Fruit fly (Drosophila melanogaster) whole organism, embryonic: ENCODE data around the gene CG3040.
A peak's percentile ranks its signal among the peaks of the same experiment; 100 is the strongest.

Source experiments
- ATbp ChIP-seq: fragments of 200-800 bp; sonication (Bioruptor generic); optimal IDR thresholded peaks from 2 replicates; lab custom pipeline; 2017; ENCODE audit warnings: missing biosample characterization, mild to moderate bottlenecking, missing genetic modification characterization, missing genetic modification reagents
- Abd-B ChIP-seq: fragments of 200-800 bp; sonication (Bioruptor generic); optimal IDR thresholded peaks from 2 replicates; lab custom pipeline; 2018; ENCODE audit warnings: missing biosample characterization, mild to moderate bottlenecking, missing genetic modification characterization, moderate library complexity
- Bdp1 ChIP-seq: fragments of 200-800 bp; sonication (Bioruptor generic); optimal IDR thresholded peaks from 3 replicates; lab custom pipeline; 2016; ENCODE audit warnings: missing biosample characterization, missing genetic modification characterization
- CG10431 ChIP-seq: fragments of 200-800 bp; sonication (Bioruptor generic); optimal IDR thresholded peaks from 3 replicates; lab custom pipeline; 2018; ENCODE audit warnings: missing biosample characterization, mild to moderate bottlenecking, missing genetic modification characterization
- CG12659 ChIP-seq: fragments of 200-800 bp; sonication (Bioruptor generic); optimal IDR thresholded peaks from 3 replicates; lab custom pipeline; 2017; ENCODE audit warnings: mild to moderate bottlenecking, missing biosample characterization, missing genetic modification reagents, missing genetic modification characterization
- CG14014 ChIP-seq: fragments of 200-800 bp; sonication (Bioruptor generic); IDR thresholded peaks from 2 replicates; pipeline ENCODE4 v1.3.6; 2022; ENCODE audit warnings: missing biosample characterization, missing genetic modification characterization
- CG14710 ChIP-seq: fragments of 200-800 bp; sonication (Bioruptor generic); optimal IDR thresholded peaks from 3 replicates; lab custom pipeline; 2019; ENCODE audit warnings: missing biosample characterization, mild to moderate bottlenecking, missing genetic modification characterization, moderate library complexity
- CG15696 ChIP-seq: fragments of 200-800 bp; sonication (Bioruptor generic); optimal IDR thresholded peaks from 2 replicates; lab custom pipeline; 2019; ENCODE audit warnings: missing biosample characterization, mild to moderate bottlenecking, missing genetic modification characterization, moderate library complexity
- CG17361 ChIP-seq: fragments of 200-800 bp; sonication (Bioruptor generic); IDR thresholded peaks from 3 replicates; pipeline ENCODE4 v1.3.6; 2022; ENCODE audit warnings: missing biosample characterization, missing genetic modification characterization
- CG1792 ChIP-seq: fragments of 200-800 bp; sonication (Bioruptor generic); optimal IDR thresholded peaks from 2 replicates; lab custom pipeline; 2016; ENCODE audit warnings: missing biosample characterization, missing genetic modification characterization
- CG1832 ChIP-seq: fragments of 200-800 bp; sonication (Bioruptor generic); optimal IDR thresholded peaks from 2 replicates; lab custom pipeline; 2017; ENCODE audit warnings: missing biosample characterization, mild to moderate bottlenecking, missing genetic modification characterization, inconsistent platforms
- CG18476 ChIP-seq: fragments of 200-800 bp; sonication (Bioruptor generic); optimal IDR thresholded peaks from 2 replicates; lab custom pipeline; 2016; ENCODE audit warnings: missing biosample characterization, mild to moderate bottlenecking, missing genetic modification characterization
- CG18599 ChIP-seq: fragments of 200-800 bp; sonication (Bioruptor generic); optimal IDR thresholded peaks from 3 replicates; lab custom pipeline; 2017; ENCODE audit warnings: missing biosample characterization, missing genetic modification characterization, mild to moderate bottlenecking, moderate library complexity, missing genetic modification reagents
- CG31441 ChIP-seq: fragments of 200-800 bp; sonication (Bioruptor generic); IDR thresholded peaks from 2 replicates; pipeline ENCODE4 v1.3.6; 2022; ENCODE audit warnings: missing biosample characterization, missing genetic modification characterization
- CG3407 ChIP-seq: fragments of 200-800 bp; sonication (Bioruptor generic); optimal IDR thresholded peaks from 2 replicates; lab custom pipeline; 2018; ENCODE audit warnings: missing biosample characterization, mild to moderate bottlenecking, missing genetic modification characterization
- CG6854 ChIP-seq: fragments of 200-800 bp; sonication (Bioruptor generic); optimal IDR thresholded peaks from 3 replicates; lab custom pipeline; 2017; ENCODE audit warnings: missing biosample characterization, mild to moderate bottlenecking, missing genetic modification characterization
- CG7745 ChIP-seq: fragments of 200-800 bp; sonication (Bioruptor generic); optimal IDR thresholded peaks from 2 replicates; lab custom pipeline; 2018; ENCODE audit warnings: missing biosample characterization, mild to moderate bottlenecking, missing genetic modification characterization, moderate library complexity
- Doc2 ChIP-seq: fragments of 200-800 bp; sonication (Bioruptor generic); IDR thresholded peaks from 2 replicates; pipeline ENCODE4 v1.3.6; 2022; ENCODE audit warnings: missing biosample characterization, missing genetic modification characterization
- Drgx ChIP-seq: fragments of 200-800 bp; sonication (Bioruptor generic); IDR thresholded peaks from 2 replicates; pipeline ENCODE4 v1.3.6; 2022; ENCODE audit warnings: missing biosample characterization, missing genetic modification characterization
- Elba2 ChIP-seq: fragments of 200-800 bp; sonication (Bioruptor generic); optimal IDR thresholded peaks from 3 replicates; lab custom pipeline; 2016; ENCODE audit warnings: missing biosample characterization, missing genetic modification characterization
- Ets97D ChIP-seq: fragments of 200-800 bp; sonication (Bioruptor generic); optimal IDR thresholded peaks from 3 replicates; lab custom pipeline; 2016; ENCODE audit warnings: missing biosample characterization, missing genetic modification characterization
- H15 ChIP-seq: fragments of 200-800 bp; sonication (Bioruptor generic); IDR thresholded peaks from 3 replicates; pipeline ENCODE4 v1.3.6; 2022; ENCODE audit warnings: missing biosample characterization, missing genetic modification characterization
- Hmx ChIP-seq: fragments of 200-800 bp; sonication (Bioruptor generic); optimal IDR thresholded peaks from 2 replicates; lab custom pipeline; 2016; ENCODE audit warnings: missing biosample characterization, missing genetic modification characterization
- Hr78 ChIP-seq, 2 experiments: fragments of 200-800 bp in 1 of 2; fragments of >200 bp in 1 of 2; sonication (Bioruptor generic) in 1 of 2; optimal IDR thresholded peaks; 2 replicates each; lab custom pipeline; 2017 to 2019; ENCODE audit warnings: missing biosample characterization in 2 of 2, missing genetic modification characterization in 2 of 2, mild to moderate bottlenecking in 1 of 2, moderate library complexity in 1 of 2
- Hsf ChIP-seq: fragments of 200-800 bp; sonication (Bioruptor generic); optimal IDR thresholded peaks from 3 replicates; lab custom pipeline; 2016; ENCODE audit warnings: missing biosample characterization, missing genetic modification characterization
- MESR4 ChIP-seq: fragments of 200-800 bp; sonication (Bioruptor generic); optimal IDR thresholded peaks from 2 replicates; lab custom pipeline; 2018; ENCODE audit warnings: missing biosample characterization, mild to moderate bottlenecking, missing genetic modification characterization, moderate library complexity
- Max ChIP-seq: fragments of 200-800 bp; sonication (Bioruptor generic); optimal IDR thresholded peaks from 2 replicates; lab custom pipeline; 2016; ENCODE audit warnings: missing biosample characterization, mild to moderate bottlenecking, missing genetic modification characterization
- Scr ChIP-seq: fragments of 200-800 bp; sonication (Bioruptor generic); IDR thresholded peaks from 2 replicates; pipeline ENCODE4 v1.3.6; 2022; ENCODE audit warnings: missing biosample characterization, missing genetic modification characterization; ENCODE audit not compliant: partially characterized antibody
- Sry-β ChIP-seq: fragments of 200-800 bp; sonication (Bioruptor generic); optimal IDR thresholded peaks from 2 replicates; lab custom pipeline; 2018; ENCODE audit warnings: missing biosample characterization, mild to moderate bottlenecking, missing genetic modification characterization, moderate library complexity
- al ChIP-seq: fragments of 200-800 bp; sonication (Bioruptor generic); IDR thresholded peaks from 2 replicates; pipeline ENCODE4 v1.3.6; 2022; ENCODE audit warnings: missing biosample characterization, missing genetic modification characterization
- ase ChIP-seq: fragments of 200-800 bp; sonication (Bioruptor generic); IDR thresholded peaks from 3 replicates; pipeline ENCODE4 v1.3.6; 2022; ENCODE audit warnings: missing biosample characterization, missing genetic modification characterization
- bbx ChIP-seq: fragments of 200-800 bp; sonication (Bioruptor generic); IDR thresholded peaks from 2 replicates; pipeline ENCODE4 v1.3.6; 2022; ENCODE audit warnings: missing biosample characterization, missing genetic modification characterization; ENCODE audit not compliant: partially characterized antibody
- bsh ChIP-seq, 2 experiments: fragments of 200-800 bp; sonication (Bioruptor generic); optimal IDR thresholded peaks; 2 replicates each; lab custom pipeline; 2017 to 2018; ENCODE audit warnings: mild to moderate bottlenecking in 2 of 2, missing biosample characterization in 2 of 2, missing genetic modification characterization in 2 of 2, moderate library complexity in 1 of 2
- cwo ChIP-seq: fragments of 200-800 bp; sonication (Bioruptor generic); optimal IDR thresholded peaks from 3 replicates; lab custom pipeline; 2017; ENCODE audit warnings: missing biosample characterization, missing genetic modification characterization, mild to moderate bottlenecking, moderate library complexity, missing genetic modification reagents
- gt ChIP-seq: fragments of 200-800 bp; sonication (Bioruptor generic); IDR thresholded peaks from 2 replicates; pipeline ENCODE4 v1.3.6; 2022; ENCODE audit warnings: missing biosample characterization, missing genetic modification characterization
- her ChIP-seq: fragments of 200-800 bp; sonication (Bioruptor generic); optimal IDR thresholded peaks from 2 replicates; lab custom pipeline; 2016; ENCODE audit warnings: missing biosample characterization, missing genetic modification characterization
- maf-S ChIP-seq: fragments of 200-800 bp; sonication (Bioruptor generic); optimal IDR thresholded peaks from 2 replicates; lab custom pipeline; 2016; ENCODE audit warnings: missing biosample characterization, missing genetic modification characterization
- nerfin-2 ChIP-seq: fragments of 200-800 bp; sonication (Bioruptor generic); IDR thresholded peaks from 2 replicates; pipeline ENCODE4 v1.3.6; 2022; ENCODE audit warnings: missing biosample characterization, missing genetic modification characterization; ENCODE audit not compliant: partially characterized antibody
- nmo ChIP-seq: fragments of 200-800 bp; sonication (Bioruptor generic); optimal IDR thresholded peaks from 2 replicates; lab custom pipeline; 2018; ENCODE audit warnings: missing biosample characterization, mild to moderate bottlenecking, missing genetic modification characterization, moderate library complexity
- pb ChIP-seq: fragments of 200-800 bp; sonication (Bioruptor generic); optimal IDR thresholded peaks from 3 replicates; lab custom pipeline; 2016; ENCODE audit warnings: missing biosample characterization, missing genetic modification characterization
- pita ChIP-seq: fragments of 200-800 bp; sonication (Bioruptor generic); optimal IDR thresholded peaks from 2 replicates; lab custom pipeline; 2017; ENCODE audit warnings: missing biosample characterization, mild to moderate bottlenecking, missing genetic modification characterization
- ranshi ChIP-seq: fragments of 200-800 bp; sonication (Bioruptor generic); IDR thresholded peaks from 2 replicates; pipeline ENCODE4 v1.3.6; 2022; ENCODE audit warnings: missing biosample characterization, missing genetic modification characterization
- ro ChIP-seq: fragments of 200-800 bp; sonication (Bioruptor generic); IDR thresholded peaks from 2 replicates; pipeline ENCODE4 v1.3.6; 2022; ENCODE audit warnings: missing biosample characterization, missing genetic modification characterization
- sc ChIP-seq, 3 experiments: fragments of >200 bp in 2 of 3; fragments of 200-800 bp in 1 of 3; sonication (Bioruptor generic) in 1 of 3; optimal IDR thresholded peaks; 2 replicates in 2 of 3; 3 replicates in 1 of 3; lab custom pipeline; 2017; ENCODE audit warnings: mild to moderate bottlenecking in 1 of 3, missing biosample characterization in 1 of 3, missing genetic modification characterization in 1 of 3, missing genetic modification reagents in 1 of 3
- sisA ChIP-seq: fragments of 200-800 bp; sonication (Bioruptor generic); IDR thresholded peaks from 2 replicates; pipeline ENCODE4 v1.3.6; 2022; ENCODE audit warnings: missing biosample characterization, missing genetic modification characterization
- tgo ChIP-seq: fragments of 200-800 bp; sonication (Bioruptor generic); IDR thresholded peaks from 3 replicates; pipeline ENCODE4 v1.3.6; 2022; ENCODE audit warnings: missing biosample characterization, missing genetic modification characterization
- yki ChIP-seq: fragments of >200 bp; optimal IDR thresholded peaks from 3 replicates; lab custom pipeline; 2018
- zen2 ChIP-seq: fragments of 200-800 bp; sonication (Bioruptor generic); IDR thresholded peaks from 3 replicates; pipeline ENCODE4 v1.3.6; 2022; ENCODE audit warnings: missing biosample characterization, missing genetic modification characterization; ENCODE audit not compliant: partially characterized antibody

Gene CG3040

dm6 chrX:7004101-7004700, 31.0 kb upstream of the CG3040 start (continued):
- TF ChIP-seq nmo (GFP tag; lab: Kevin White, UChicago) (peak; percentile 10), CG1832 (GFP tag; lab: Kevin White, UChicago) (no peak), pb (GFP tag; lab: Kevin White, UChicago) (peak; percentile 75), CG3407 (GFP tag; lab: Kevin White, UChicago) (peak; percentile 96), CG6854 (GFP tag; lab: Kevin White, UChicago) (peak; percentile 65), CG17361 (peak; percentile 70; the same call in 2 of the 3 replicates), Hmx (GFP tag; lab: Kevin White, UChicago) (no peak), sisA (GFP tag; lab: Robert Waterston, UW) (peak; percentile 18; the same call in 1 of the 2 replicates), Elba2 (GFP tag; lab: Kevin White, UChicago) (no peak), CG15696 (tag; lab: Kevin White, UChicago) (peak; percentile 98), sc (optimal IDR thresholded peaks at IDR 0.05; lab: Kevin White, UChicago) (no peak), sc (GFP tag; optimal IDR thresholded peaks at IDR 0.05; lab: Kevin White, UChicago) (peak; percentile 90), al (GFP tag; lab: Robert Waterston, UW) (no peak; the same call in 1 of the 2 replicates), CG10431 (peak; percentile 90), ro (GFP tag; lab: Robert Waterston, UW) (no peak), CG14014 (GFP tag; lab: Robert Waterston, UW) (peak; percentile 81; the same call in 1 of the 2 replicates), ATbp (GFP tag; lab: Kevin White, UChicago) (peak; percentile 96), Ets97D (peak; percentile 25), CG1792 (GFP tag; lab: Kevin White, UChicago) (peak; percentile 77), CG18599 (peak; percentile 85), nerfin-2 (GFP tag; lab: Robert Waterston, UW) (no peak), Scr (GFP tag; lab: Robert Waterston, UW) (no peak), Hsf (GFP tag; lab: Kevin White, UChicago) (peak; percentile 56), Doc2 (no peak), gt (GFP tag; lab: Robert Waterston, UW) (no peak), maf-S (GFP tag; lab: Kevin White, UChicago) (peak; percentile 80), bsh (GFP tag; optimal IDR thresholded peaks at IDR 0.05; lab: Kevin White, UChicago) (peak in 1 of 2 experiments; percentile 87), zen2 (no peak), ranshi (GFP tag; lab: Robert Waterston, UW) (peak; percentile 67; the same call in 1 of the 2 replicates), Abd-B (GFP tag; lab: Kevin White, UChicago) (no peak), cwo (GFP tag; lab: Kevin White, UChicago) (peak; percentile 61), CG18476 (GFP tag; lab: Kevin White, UChicago) (peak; percentile 82), Max (GFP tag; lab: Kevin White, UChicago) (peak; percentile 78), her (GFP tag; lab: Kevin White, UChicago) (peak; percentile 87), Hr78 (GFP tag; optimal IDR thresholded peaks at IDR 0.05; lab: Kevin White, UChicago) (peak in 1 of 2 experiments; percentile 74), bbx (GFP tag; lab: Robert Waterston, UW) (no peak), tgo (GFP tag; lab: Robert Waterston, UW) (no peak; the same call in 2 of the 3 replicates), CG14710 (tag; lab: Kevin White, UChicago) (peak; percentile 92), MESR4 (GFP tag; lab: Kevin White, UChicago) (peak; percentile 24), ase (GFP tag; lab: Robert Waterston, UW) (peak; percentile 54; the same call in 2 of the 3 replicates), Drgx (GFP tag; lab: Robert Waterston, UW) (no peak), Sry-β (GFP tag; lab: Kevin White, UChicago) (peak; percentile 63), CG12659 (GFP tag; lab: Kevin White, UChicago) (peak; percentile 84), H15 (GFP tag; lab: Robert Waterston, UW) (peak; percentile 54; the same call in 1 of the 3 replicates), CG7745 (tag; lab: Kevin White, UChicago) (peak; percentile 95), pita (GFP tag; lab: Kevin White, UChicago) (no peak), CG31441 (GFP tag; lab: Robert Waterston, UW) (peak; percentile 77), yki (lab: Kevin White, UChicago) (no peak), Bdp1 (GFP tag; lab: Kevin White, UChicago) (peak; percentile 85)
